Fruit fly (Drosophila melanogaster) S2 (cell line): Measurements from ENCODE around the gene CG18404.

Source experiments
- CG8478 ChIP-seq: fragments of >200 bp; optimal IDR thresholded peaks from 2 replicates; lab custom pipeline; 2018
- CTCF ChIP-seq, 2 experiments: fragments of >200 bp; optimal IDR thresholded peaks; 2 replicates each; lab custom pipeline; 2018

DNA sequence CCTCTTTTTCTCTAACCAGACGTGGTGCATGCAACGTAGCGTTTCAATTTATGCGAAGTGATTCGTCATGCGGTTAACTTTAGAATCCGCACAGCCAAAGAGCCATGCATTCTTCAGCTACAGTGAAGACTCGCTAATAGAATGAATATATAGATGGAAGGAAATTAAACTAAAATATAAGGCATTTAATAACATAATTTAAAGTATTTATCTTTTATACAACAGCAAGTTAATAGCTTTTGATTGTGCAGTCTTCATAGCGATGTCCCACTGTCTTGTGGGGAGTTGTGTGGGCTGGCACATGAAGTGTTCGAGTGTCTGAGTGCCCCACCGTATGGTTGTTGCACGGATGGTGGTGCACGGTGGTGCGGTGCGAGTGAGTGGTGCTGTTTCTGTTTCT, 12.4 kb downstream of the CG18404 start:
- TF ChIP-seq CG8478 (lab: Kevin White, UChicago) (no peak), CTCF (optimal IDR thresholded peaks at IDR 0.05; lab: Kevin White, UChicago) (no peak)
